Worm (Caenorhabditis elegans) whole organism, L4 larva: ENCODE results near the gene T21D12.12.

Experiments used
- D1046.2 ChIP-seq: fragments of 200-800 bp; sonication (Bioruptor generic); IDR thresholded peaks from 2 replicates; pipeline ENCODE4 v1.3.6; 2022; ENCODE audit warnings: missing genetic modification characterization, missing compliant biosample characterization
- ceh-62 ChIP-seq: sonication (generic microtip); optimal IDR thresholded peaks from 2 replicates; lab custom pipeline; 2017; ENCODE audit warnings: missing biosample characterization, missing genetic modification characterization
- fkh-10 ChIP-seq: fragments of 150-350 bp; optimal IDR thresholded peaks from 2 replicates; lab custom pipeline; 2014; ENCODE audit warnings: missing biosample characterization, missing genetic modification reagents, missing genetic modification characterization
- mdl-1 ChIP-seq, 2 experiments: fragments of 150-350 bp in 1 of 2; sonication (generic microtip) in 1 of 2; optimal IDR thresholded peaks; 2 replicates each; lab custom pipeline; 2014 to 2017; ENCODE audit warnings: missing biosample characterization in 2 of 2, missing genetic modification characterization in 2 of 2

- TF ChIP-seq fkh-10 (GFP tag; lab: Kevin White, UChicago) (no peak), D1046.2 (GFP tag; lab: Robert Waterston, UW) (no peak), ceh-62 (no peak), mdl-1 (tag; optimal IDR thresholded peaks at IDR 0.05; lab: Kevin White, UChicago) (no peak)
Observed at ce11 chrIV:291356-291755, 25.1 kb downstream of the T21D12.12 start, which contains the start of gene T21D12.7.
